Fruit fly (Drosophila melanogaster): Measurements from ENCODE around the gene CG32119.

CG32119 gene

dm6 chr3L:13235495-13236284 lies 12.8 kb downstream of the CG32119 start (continued):
- TF ChIP-seq Trl (optimal IDR thresholded peaks at IDR 0.05): no peak
- peak; percentile 82 for TF ChIP-seq Trl (GFP tag; optimal IDR thresholded peaks at IDR 0.05)
- TF ChIP-seq Doc3 (GFP tag; IDR thresholded peaks at IDR 0.05; ENCODE audit: partially characterized antibody): no peak
- peak; percentile 78 for TF ChIP-seq CG8089 (GFP tag; optimal IDR thresholded peaks at IDR 0.05)
- TF ChIP-seq toy (GFP tag; IDR thresholded peaks at IDR 0.05): no peak
- no peak for TF ChIP-seq vfl (GFP tag; optimal IDR thresholded peaks at IDR 0.05)
- TF ChIP-seq nmo (GFP tag; optimal IDR thresholded peaks at IDR 0.05): peak; percentile 26
- TF ChIP-seq tgo (GFP tag; IDR thresholded peaks at IDR 0.05): no peak; the same call in 2 of the 3 replicates
- TF ChIP-seq CG3838 (GFP tag; optimal IDR thresholded peaks at IDR 0.05): peak; percentile 64
- TF ChIP-seq CG7357 (GFP tag; IDR thresholded peaks at IDR 0.05): no peak
- TF ChIP-seq CG32772 (GFP tag; IDR thresholded peaks at IDR 0.05): no peak
- TF ChIP-seq bigmax (GFP tag; optimal IDR thresholded peaks at IDR 0.05): peak; percentile 65
- no peak for TF ChIP-seq disco-r (GFP tag; optimal IDR thresholded peaks at IDR 0.05)
- TF ChIP-seq CG11456 (GFP tag; IDR thresholded peaks at IDR 0.05): no peak
- no peak for TF ChIP-seq tll (GFP tag; optimal IDR thresholded peaks at IDR 0.05)
- peak; percentile 29; the same call in 1 of the 2 replicates for TF ChIP-seq CG6689 (GFP tag; IDR thresholded peaks at IDR 0.05)
- TF ChIP-seq Rfx (GFP tag; IDR thresholded peaks at IDR 0.05): no peak; the same call in 1 of the 2 replicates
- no peak for TF ChIP-seq gt (GFP tag; IDR thresholded peaks at IDR 0.05)
- peak; percentile 64; the same call in 1 of the 2 replicates for TF ChIP-seq HLH3B (GFP tag; IDR thresholded peaks at IDR 0.05)
- no peak for TF ChIP-seq wor (GFP tag; IDR thresholded peaks at IDR 0.05)
- peak; percentile 68 for TF ChIP-seq onecut (GFP tag; IDR thresholded peaks at IDR 0.05)
- TF ChIP-seq CG1603 (tag; optimal IDR thresholded peaks at IDR 0.05): peak; percentile 91
- TF ChIP-seq Sox102F (GFP tag; optimal IDR thresholded peaks at IDR 0.05): peak; percentile 76
- no peak for TF ChIP-seq dati (GFP tag; IDR thresholded peaks at IDR 0.05)
- no peak for TF ChIP-seq CG12299 (tag; optimal IDR thresholded peaks at IDR 0.05)
- TF ChIP-seq CG15696 (tag; optimal IDR thresholded peaks at IDR 0.05): peak; percentile 80
- TF ChIP-seq Elba2 (GFP tag; optimal IDR thresholded peaks at IDR 0.05): no peak
- TF ChIP-seq dm (GFP tag; optimal IDR thresholded peaks at IDR 0.05): no peak
- no peak for TF ChIP-seq CG3995 (GFP tag; optimal IDR thresholded peaks at IDR 0.05)
- TF ChIP-seq CHES-1-like (GFP tag; optimal IDR thresholded peaks at IDR 0.05): peak; percentile 47
- no peak for TF ChIP-seq Usf (GFP tag; optimal IDR thresholded peaks at IDR 0.05)
- no peak for TF ChIP-seq Poxn (GFP tag; IDR thresholded peaks at IDR 0.05)
- TF ChIP-seq CG18599 (GFP tag; optimal IDR thresholded peaks at IDR 0.05): peak; percentile 79
- TF ChIP-seq CG13296 (GFP tag; optimal IDR thresholded peaks at IDR 0.05): peak; percentile 58
- TF ChIP-seq z (GFP tag; IDR thresholded peaks at IDR 0.05): peak; percentile 27; the same call in 1 of the 3 replicates
- TF ChIP-seq sna (GFP tag; IDR thresholded peaks at IDR 0.05; ENCODE audit: partially characterized antibody): no peak
- TF ChIP-seq PHDP (tag; optimal IDR thresholded peaks at IDR 0.05): peak; percentile 80
- peak; percentile 67 for TF ChIP-seq CG8281 (tag; optimal IDR thresholded peaks at IDR 0.05)
- TF ChIP-seq nerfin-2 (GFP tag; IDR thresholded peaks at IDR 0.05; ENCODE audit: partially characterized antibody): no peak
- TF ChIP-seq CG17612 (GFP tag; IDR thresholded peaks at IDR 0.05): no peak
- TF ChIP-seq dpn (GFP tag; optimal IDR thresholded peaks at IDR 0.05): peak in 1 of 2 experiments; percentile 21
- TF ChIP-seq Ets97D (GFP tag; optimal IDR thresholded peaks at IDR 0.05): peak; percentile 11
- TF ChIP-seq CG18764 (GFP tag; optimal IDR thresholded peaks at IDR 0.05): peak; percentile 85
- TF ChIP-seq CG11560 (tag; IDR thresholded peaks at IDR 0.05): no peak
- peak; percentile 25 for TF ChIP-seq p53 (GFP tag; optimal IDR thresholded peaks at IDR 0.05)
- TF ChIP-seq CG13624 (GFP tag; optimal IDR thresholded peaks at IDR 0.05): no peak
- TF ChIP-seq B-H1 (GFP tag; IDR thresholded peaks at IDR 0.05): peak; percentile 33; the same call in 1 of the 3 replicates
- no peak for TF ChIP-seq Nf-YC (tag; optimal IDR thresholded peaks at IDR 0.05)
- no peak for TF ChIP-seq ssp (GFP tag; IDR thresholded peaks at IDR 0.05)
- TF ChIP-seq cad (GFP tag; optimal IDR thresholded peaks at IDR 0.05): no peak

Data from whole organism, embryonic.